Fruit fly (Drosophila melanogaster) whole organism, embryonic: ENCODE data around the gene CG8292.
A peak's percentile ranks its signal among the peaks of the same experiment; 100 is the strongest.

Experiments
- Atf3 ChIP-seq: fragments of 200-800 bp; sonication (Bioruptor generic); optimal IDR thresholded peaks from 3 replicates; lab custom pipeline; 2016; ENCODE audit warnings: missing biosample characterization, missing genetic modification characterization
- Awh ChIP-seq: fragments of 200-800 bp; sonication (Bioruptor generic); IDR thresholded peaks from 2 replicates; pipeline ENCODE4, ENCODE4 v1.3.6; 2022; ENCODE audit warnings: missing biosample characterization, missing genetic modification characterization
- BtbVII ChIP-seq: fragments of 200-800 bp; sonication (Bioruptor generic); optimal IDR thresholded peaks from 3 replicates; lab custom pipeline; 2017; ENCODE audit warnings: missing biosample characterization, mild to moderate bottlenecking, missing genetic modification characterization
- CG10209 ChIP-seq: fragments of 200-800 bp; sonication (Bioruptor generic); optimal IDR thresholded peaks from 3 replicates; lab custom pipeline; 2017; ENCODE audit warnings: missing biosample characterization, mild to moderate bottlenecking, missing genetic modification characterization, missing genetic modification reagents
- CG1024 ChIP-seq: fragments of 200-800 bp; sonication (Bioruptor generic); IDR thresholded peaks from 2 replicates; pipeline ENCODE4 v1.3.6; 2022; ENCODE audit warnings: missing biosample characterization, missing genetic modification characterization
- CG10565 ChIP-seq: fragments of 200-800 bp; sonication (Bioruptor generic); optimal IDR thresholded peaks from 3 replicates; lab custom pipeline; 2016; ENCODE audit warnings: missing biosample characterization, mild to moderate bottlenecking, missing genetic modification characterization
- CG10979 ChIP-seq: fragments of 200-800 bp; sonication (Bioruptor generic); optimal IDR thresholded peaks from 2 replicates; lab custom pipeline; 2018; ENCODE audit warnings: missing biosample characterization, mild to moderate bottlenecking, missing genetic modification characterization, moderate library complexity
- CG11456 ChIP-seq: fragments of 200-800 bp; sonication (Bioruptor generic); IDR thresholded peaks from 3 replicates; pipeline ENCODE4 v1.3.6; 2022; ENCODE audit warnings: missing biosample characterization, missing genetic modification characterization
- CG11504 ChIP-seq: fragments of 200-800 bp; sonication (Bioruptor generic); optimal IDR thresholded peaks from 3 replicates; lab custom pipeline; 2019; ENCODE audit warnings: missing biosample characterization, mild to moderate bottlenecking, missing genetic modification characterization, moderate library complexity
- CG12744 ChIP-seq: fragments of 200-800 bp; sonication (Bioruptor generic); optimal IDR thresholded peaks from 2 replicates; lab custom pipeline; 2016; ENCODE audit warnings: missing biosample characterization, missing genetic modification characterization
- CG12942 ChIP-seq: fragments of 200-800 bp; sonication (Bioruptor generic); optimal IDR thresholded peaks from 3 replicates; lab custom pipeline; 2016; ENCODE audit warnings: missing biosample characterization, missing genetic modification characterization
- CG13775 ChIP-seq: fragments of 200-800 bp; sonication (Bioruptor generic); optimal IDR thresholded peaks from 3 replicates; lab custom pipeline; 2017; ENCODE audit warnings: missing biosample characterization, mild to moderate bottlenecking, missing genetic modification characterization
- CG14667 ChIP-seq: fragments of 200-800 bp; sonication (Bioruptor generic); IDR thresholded peaks from 2 replicates; pipeline ENCODE4 v1.3.6; 2022; ENCODE audit warnings: missing biosample characterization, missing genetic modification characterization
- CG1529 ChIP-seq: fragments of 200-800 bp; sonication (Bioruptor generic); optimal IDR thresholded peaks from 3 replicates; lab custom pipeline; 2018; ENCODE audit warnings: missing biosample characterization, missing genetic modification characterization
- CG15514 ChIP-seq: fragments of 200-800 bp; sonication (Bioruptor generic); optimal IDR thresholded peaks from 3 replicates; lab custom pipeline; 2017; ENCODE audit warnings: missing biosample characterization, missing genetic modification characterization, mild to moderate bottlenecking, moderate library complexity, missing genetic modification reagents
- CG17361 ChIP-seq: fragments of 200-800 bp; sonication (Bioruptor generic); IDR thresholded peaks from 3 replicates; pipeline ENCODE4 v1.3.6; 2022; ENCODE audit warnings: missing biosample characterization, missing genetic modification characterization
- CG30431 ChIP-seq: fragments of 200-800 bp; sonication (Bioruptor generic); optimal IDR thresholded peaks from 2 replicates; lab custom pipeline; 2017; ENCODE audit warnings: missing biosample characterization, missing genetic modification characterization
- CG32772 ChIP-seq: fragments of 200-800 bp; sonication (Bioruptor generic); IDR thresholded peaks from 2 replicates; pipeline ENCODE4 v1.3.6; 2022; ENCODE audit warnings: missing biosample characterization, missing genetic modification characterization
- CG4730 ChIP-seq: fragments of 200-800 bp; sonication (Bioruptor generic); IDR thresholded peaks from 2 replicates; pipeline ENCODE4 v1.3.6; 2022; ENCODE audit warnings: missing biosample characterization, missing genetic modification characterization
- CG4820 ChIP-seq: fragments of 200-800 bp; sonication (Bioruptor generic); optimal IDR thresholded peaks from 3 replicates; lab custom pipeline; 2016; ENCODE audit warnings: missing biosample characterization, missing genetic modification characterization
- CG5180 ChIP-seq: fragments of 200-800 bp; sonication (Bioruptor generic); optimal IDR thresholded peaks from 3 replicates; lab custom pipeline; 2017; ENCODE audit warnings: missing biosample characterization, missing genetic modification characterization, mild to moderate bottlenecking, moderate library complexity, missing genetic modification reagents
- CG7839 ChIP-seq: fragments of 200-800 bp; sonication (Bioruptor generic); optimal IDR thresholded peaks from 3 replicates; lab custom pipeline; 2018; ENCODE audit warnings: missing biosample characterization, mild to moderate bottlenecking, missing genetic modification characterization, moderate library complexity
- CTCF ChIP-seq: fragments of 200-800 bp; sonication (Bioruptor generic); optimal IDR thresholded peaks from 2 replicates; lab custom pipeline; 2017; ENCODE audit warnings: missing biosample characterization, mild to moderate bottlenecking, missing genetic modification characterization, moderate library complexity
- Dp ChIP-seq: fragments of 200-800 bp; sonication (Bioruptor generic); optimal IDR thresholded peaks from 2 replicates; lab custom pipeline; 2018; ENCODE audit warnings: missing biosample characterization, mild to moderate bottlenecking, missing genetic modification characterization, moderate library complexity
- E2f1 ChIP-seq: fragments of 200-800 bp; sonication (Bioruptor generic); IDR thresholded peaks from 2 replicates; pipeline ENCODE4 v1.3.6; 2022; ENCODE audit warnings: missing biosample characterization, missing genetic modification characterization
- Gug ChIP-seq: fragments of 200-800 bp; sonication (Bioruptor generic); IDR thresholded peaks from 4 replicates; pipeline ENCODE4 v1.3.6; 2022; ENCODE audit warnings: missing biosample characterization, missing genetic modification characterization
- HLHmδ ChIP-seq: fragments of 200-800 bp; sonication (Bioruptor generic); optimal IDR thresholded peaks from 2 replicates; lab custom pipeline; 2018; ENCODE audit warnings: missing biosample characterization, mild to moderate bottlenecking, missing genetic modification characterization, moderate library complexity
- Lim3 ChIP-seq: fragments of 200-800 bp; sonication (Bioruptor generic); IDR thresholded peaks from 2 replicates; pipeline ENCODE4 v1.3.6; 2022; ENCODE audit warnings: missing biosample characterization, missing genetic modification characterization
- Nf-YC ChIP-seq: fragments of 200-800 bp; optimal IDR thresholded peaks from 3 replicates; lab custom pipeline; 2019; ENCODE audit warnings: missing biosample characterization, mild to moderate bottlenecking, missing genetic modification characterization, moderate library complexity
- Side ChIP-seq: fragments of 200-800 bp; sonication (Bioruptor generic); optimal IDR thresholded peaks from 2 replicates; lab custom pipeline; 2016; ENCODE audit warnings: missing biosample characterization, missing genetic modification characterization
- Sry-δ ChIP-seq: fragments of 200-800 bp; sonication (Bioruptor generic); optimal IDR thresholded peaks from 2 replicates; lab custom pipeline; 2016; ENCODE audit warnings: missing biosample characterization, missing genetic modification characterization
- Trl ChIP-seq, 3 experiments: fragments of >200 bp in 2 of 3; fragments of 200-800 bp in 1 of 3; sonication (Bioruptor generic) in 1 of 3; optimal IDR thresholded peaks; 2 replicates in 1 of 3; 3 replicates in 2 of 3; lab custom pipeline; 2016 to 2017; ENCODE audit warnings: missing biosample characterization in 1 of 3, missing genetic modification characterization in 1 of 3
- crc ChIP-seq: fragments of 200-800 bp; sonication (Bioruptor generic); optimal IDR thresholded peaks from 2 replicates; lab custom pipeline; 2016; ENCODE audit warnings: missing biosample characterization, missing genetic modification characterization
- crol ChIP-seq: fragments of 200-800 bp; sonication (Bioruptor generic); IDR thresholded peaks from 2 replicates; pipeline ENCODE4 v1.3.6; 2022; ENCODE audit warnings: missing biosample characterization, missing genetic modification characterization
- dan ChIP-seq: fragments of 200-800 bp; sonication (Bioruptor generic); IDR thresholded peaks from 2 replicates; pipeline ENCODE4 v1.3.6; 2022; ENCODE audit warnings: missing biosample characterization, missing genetic modification characterization
- dati ChIP-seq: fragments of 200-800 bp; sonication (Bioruptor generic); IDR thresholded peaks from 2 replicates; pipeline ENCODE4 v1.3.6; 2022; ENCODE audit warnings: missing biosample characterization, missing genetic modification characterization
- disco-r ChIP-seq: fragments of 200-800 bp; sonication (Bioruptor generic); optimal IDR thresholded peaks from 2 replicates; lab custom pipeline; 2016; ENCODE audit warnings: missing biosample characterization, missing genetic modification characterization
- ems ChIP-seq: fragments of 200-800 bp; sonication (Bioruptor generic); optimal IDR thresholded peaks from 3 replicates; lab custom pipeline; 2016; ENCODE audit warnings: missing biosample characterization, missing genetic modification characterization
- fru ChIP-seq: fragments of >200 bp; optimal IDR thresholded peaks from 2 replicates; lab custom pipeline; 2017
- gce ChIP-seq: fragments of 200-800 bp; sonication (Bioruptor generic); IDR thresholded peaks from 3 replicates; pipeline ENCODE4 v1.3.6; 2022; ENCODE audit warnings: missing biosample characterization, missing genetic modification characterization
- gro ChIP-seq: fragments of 200-800 bp; sonication (Bioruptor generic); optimal IDR thresholded peaks from 2 replicates; lab custom pipeline; 2016; ENCODE audit warnings: missing biosample characterization, missing genetic modification characterization
- hb ChIP-seq: fragments of 200-800 bp; sonication (Bioruptor generic); IDR thresholded peaks from 3 replicates; pipeline ENCODE4 v1.3.6; 2022; ENCODE audit warnings: missing biosample characterization, missing genetic modification characterization; ENCODE audit not compliant: partially characterized antibody
- hkb ChIP-seq, 2 experiments: fragments of 200-800 bp in 1 of 2; fragments of >200 bp in 1 of 2; sonication (Bioruptor generic) in 1 of 2; IDR thresholded peaks in 1 of 2; optimal IDR thresholded peaks in 1 of 2; 2 replicates each; pipeline versions ENCODE4 v1.3.6 to Lab custom; 2017 to 2022; ENCODE audit warnings: missing biosample characterization in 1 of 2, missing genetic modification characterization in 1 of 2
- ken ChIP-seq: fragments of 200-800 bp; sonication (Bioruptor generic); IDR thresholded peaks from 3 replicates; pipeline ENCODE4 v1.3.6; 2022; ENCODE audit warnings: missing biosample characterization, missing genetic modification characterization
- klu ChIP-seq: fragments of 200-800 bp; sonication (Bioruptor generic); IDR thresholded peaks from 2 replicates; pipeline ENCODE4 v1.3.6; 2022; ENCODE audit warnings: missing biosample characterization, missing genetic modification characterization
- kni ChIP-seq: fragments of 200-800 bp; sonication (Bioruptor generic); optimal IDR thresholded peaks from 3 replicates; lab custom pipeline; 2017; ENCODE audit warnings: mild to moderate bottlenecking, missing biosample characterization, missing genetic modification reagents, missing genetic modification characterization
- nau ChIP-seq: fragments of 200-800 bp; sonication (Bioruptor generic); optimal IDR thresholded peaks from 3 replicates; lab custom pipeline; 2017; ENCODE audit warnings: missing biosample characterization, mild to moderate bottlenecking, missing genetic modification characterization, missing genetic modification reagents
- phol ChIP-seq: fragments of 200-800 bp; sonication (Bioruptor generic); optimal IDR thresholded peaks from 3 replicates; lab custom pipeline; 2018; ENCODE audit warnings: missing biosample characterization, mild to moderate bottlenecking, missing genetic modification characterization, moderate library complexity
- psq ChIP-seq: fragments of 200-800 bp; sonication (Bioruptor generic); optimal IDR thresholded peaks from 2 replicates; lab custom pipeline; 2017; ENCODE audit warnings: missing biosample characterization, missing genetic modification characterization
- ranshi ChIP-seq: fragments of 200-800 bp; sonication (Bioruptor generic); IDR thresholded peaks from 2 replicates; pipeline ENCODE4 v1.3.6; 2022; ENCODE audit warnings: missing biosample characterization, missing genetic modification characterization
- slou ChIP-seq: fragments of 200-800 bp; sonication (Bioruptor generic); optimal IDR thresholded peaks from 3 replicates; lab custom pipeline; 2016; ENCODE audit warnings: missing biosample characterization, missing genetic modification characterization
- vfl ChIP-seq: fragments of 200-800 bp; sonication (Bioruptor generic); optimal IDR thresholded peaks from 2 replicates; lab custom pipeline; 2016; ENCODE audit warnings: missing biosample characterization, missing genetic modification characterization

CG8292 gene

DNA sequence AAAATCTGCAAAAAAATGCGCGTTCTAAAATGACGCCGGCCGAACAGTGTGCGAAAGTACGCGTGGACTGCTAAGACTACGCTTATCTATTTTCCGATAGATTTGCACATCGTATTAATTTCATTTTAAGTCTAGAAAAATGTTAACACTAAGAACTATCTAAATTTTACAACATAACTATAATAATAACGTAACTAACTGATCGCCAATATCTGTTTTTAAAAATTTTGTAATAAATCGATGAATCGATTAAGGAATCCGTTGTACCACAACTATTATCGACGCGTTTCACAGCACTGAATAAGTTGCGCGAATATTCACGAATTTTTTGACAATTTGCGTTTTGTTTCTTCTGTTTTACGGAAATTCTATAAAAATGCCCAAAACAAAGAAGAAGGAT is 6.7 kb downstream of the CG8292 start, which contains the start of gene Ssb-c31a (continued):
- TF ChIP-seq crol (GFP tag; lab: Robert Waterston, UW) (no peak), Nf-YC (peak; percentile 57), fru (lab: Kevin White, UChicago) (no peak), CG11456 (GFP tag; lab: Robert Waterston, UW) (no peak), gro (GFP tag; lab: Kevin White, UChicago) (peak; percentile 64), CG14667 (GFP tag; lab: Robert Waterston, UW) (no peak), klu (GFP tag; lab: Robert Waterston, UW) (no peak; the same call in 1 of the 2 replicates), Dp (peak; percentile 68), CTCF (GFP tag; lab: Kevin White, UChicago) (no peak), BtbVII (no peak), disco-r (GFP tag; lab: Kevin White, UChicago) (no peak), vfl (GFP tag; lab: Kevin White, UChicago) (peak; percentile 70), hb (GFP tag; lab: Robert Waterston, UW) (peak; percentile 27; the same call in 1 of the 3 replicates), CG32772 (no peak), Side (GFP tag; lab: Kevin White, UChicago) (peak; percentile 48), CG12744 (peak; percentile 35), HLHmδ (GFP tag; lab: Kevin White, UChicago) (no peak), hkb (optimal IDR thresholded peaks at IDR 0.05; lab: Kevin White, UChicago) (no peak), hkb (GFP tag; IDR thresholded peaks at IDR 0.05; lab: Robert Waterston, UW) (0 out of 2 replicates have a peak, but pooled peaks have one; percentile 34), gce (no peak), Lim3 (GFP tag; lab: Robert Waterston, UW) (no peak), CG7839 (tag; lab: Kevin White, UChicago) (peak; percentile 49), CG1024 (GFP tag; lab: Robert Waterston, UW) (no peak), crc (GFP tag; lab: Kevin White, UChicago) (no peak), Atf3 (GFP tag; lab: Kevin White, UChicago) (no peak), CG5180 (GFP tag; lab: Kevin White, UChicago) (no peak), E2f1 (no peak), kni (no peak), CG10565 (GFP tag; lab: Kevin White, UChicago) (no peak), Trl (optimal IDR thresholded peaks at IDR 0.05; lab: Kevin White, UChicago) (no peak), Trl (GFP tag; optimal IDR thresholded peaks at IDR 0.05; lab: Kevin White, UChicago) (peak; percentile 63), CG10979 (tag; lab: Kevin White, UChicago) (peak; percentile 32), CG11504 (tag; lab: Kevin White, UChicago) (peak; percentile 54), Gug (GFP tag; lab: Robert Waterston, UW) (no peak), ken (GFP tag; lab: Robert Waterston, UW) (no peak), CG4820 (GFP tag; lab: Kevin White, UChicago) (peak; percentile 15), CG4730 (GFP tag; lab: Robert Waterston, UW) (no peak), nau (GFP tag; lab: Kevin White, UChicago) (peak; percentile 0), slou (GFP tag; lab: Kevin White, UChicago) (no peak), dan (GFP tag; lab: Robert Waterston, UW) (no peak), ranshi (GFP tag; lab: Robert Waterston, UW) (0 out of 2 replicates have a peak, but pooled peaks have one; percentile 24), dati (GFP tag; lab: Robert Waterston, UW) (no peak), ems (GFP tag; lab: Kevin White, UChicago) (peak; percentile 42), Sry-δ (GFP tag; lab: Kevin White, UChicago) (peak; percentile 84), psq (GFP tag; lab: Kevin White, UChicago) (no peak), phol (tag; lab: Kevin White, UChicago) (peak; percentile 73), CG10209 (GFP tag; lab: Kevin White, UChicago) (peak; percentile 40), CG12942 (GFP tag; lab: Kevin White, UChicago) (peak; percentile 45), CG30431 (GFP tag; lab: Kevin White, UChicago) (no peak), CG17361 (GFP tag; lab: Robert Waterston, UW) (peak; percentile 59; the same call in 2 of the 3 replicates), CG15514 (GFP tag; lab: Kevin White, UChicago) (peak; percentile 50), CG1529 (peak; percentile 23), CG13775 (GFP tag; lab: Kevin White, UChicago) (peak; percentile 53), Awh (GFP tag; lab: Robert Waterston, UW) (no peak)
